ENCODE assay signal across 5 worm cellular contexts in genomic region chrII:8914654-8915053, ce11.
TF ChIP-seq lines count a peak whose summit lies in the region.

No protein-coding gene starts in this region.

TF ChIP-seq in whole organism, L1 larva, 84 proteins besides CTCF, POLR2A, EP300 and RAD21:
- no peak for TF ChIP-seq ceh-90 (tag; optimal IDR thresholded peaks at IDR 0.05; lab: Kevin White, UChicago)
- TF ChIP-seq lin-35 (GFP tag; optimal IDR thresholded peaks at IDR 0.05; lab: Kevin White, UChicago): no peak
- peak; percentile 37 for TF ChIP-seq lin-14 (GFP tag; optimal IDR thresholded peaks at IDR 0.05; lab: Kevin White, UChicago)
- TF ChIP-seq elt-2 (tag; optimal IDR thresholded peaks at IDR 0.05; lab: Kevin White, UChicago): peak; percentile 10
- TF ChIP-seq ceh-88 (GFP tag; IDR thresholded peaks at IDR 0.05; lab: Robert Waterston, UW): no peak
- TF ChIP-seq fkh-10 (GFP tag; optimal IDR thresholded peaks at IDR 0.05; lab: Kevin White, UChicago): no peak
- TF ChIP-seq fkh-8 (tag; optimal IDR thresholded peaks at IDR 0.05; lab: Kevin White, UChicago): peak; percentile 6
- no peak for TF ChIP-seq Y116A8C.19 (tag; optimal IDR thresholded peaks at IDR 0.05; lab: Kevin White, UChicago; ENCODE audit: borderline replicate concordance)

TF ChIP-seq in whole organism, L2 larva, 48 proteins besides CTCF, POLR2A, EP300 and RAD21:
- TF ChIP-seq C34F6.9 (tag; optimal IDR thresholded peaks at IDR 0.05; lab: Kevin White, UChicago) (no peak), unc-55 (GFP tag; optimal IDR thresholded peaks at IDR 0.05; lab: Kevin White, UChicago) (no peak), mab-5 (tag; optimal IDR thresholded peaks at IDR 0.05; lab: Kevin White, UChicago) (no peak), fos-1 (tag; optimal IDR thresholded peaks at IDR 0.05; lab: Kevin White, UChicago) (peak; percentile 33), ztf-1 (GFP tag; conservative IDR thresholded peaks at IDR 0.05; lab: Robert Waterston, UW) (no peak)

TF ChIP-seq in whole organism, L3 larva, 47 proteins besides CTCF, POLR2A, EP300 and RAD21:
- TF ChIP-seq elt-2 (tag; optimal IDR thresholded peaks at IDR 0.05; lab: Kevin White, UChicago) (peak; percentile 8), egl-27 (tag; optimal IDR thresholded peaks at IDR 0.05; lab: Kevin White, UChicago) (no peak)

TF ChIP-seq in whole organism, L4 larva, 104 proteins besides CTCF, POLR2A, EP300 and RAD21:
- TF ChIP-seq skn-1 (tag; optimal IDR thresholded peaks at IDR 0.05; lab: Kevin White, UChicago): no peak
- TF ChIP-seq nhr-25 (tag; optimal IDR thresholded peaks at IDR 0.05; lab: Kevin White, UChicago; ENCODE audit: borderline replicate concordance, insufficient read depth): no peak
- peak; percentile 15 for TF ChIP-seq dve-1 (tag; optimal IDR thresholded peaks at IDR 0.05; lab: Kevin White, UChicago; ENCODE audit: insufficient read depth)
- TF ChIP-seq dpl-1 (GFP tag; optimal IDR thresholded peaks at IDR 0.05; lab: Kevin White, UChicago): no peak
- TF ChIP-seq daf-19 (GFP tag; conservative IDR thresholded peaks at IDR 0.05; lab: Robert Waterston, UW): no peak
- peak; percentile 47; the same call in 1 of the 2 replicates for TF ChIP-seq tra-1 (GFP tag; IDR thresholded peaks at IDR 0.05; lab: Robert Waterston, UW)
- TF ChIP-seq dmd-6 (GFP tag; IDR thresholded peaks at IDR 0.05; lab: Robert Waterston, UW): peak; percentile 89
- no peak for TF ChIP-seq ces-1 (GFP tag; optimal IDR thresholded peaks at IDR 0.05; lab: Kevin White, UChicago)
- no peak for TF ChIP-seq F26F4.8 (GFP tag; conservative IDR thresholded peaks at IDR 0.05; lab: Robert Waterston, UW)
- TF ChIP-seq ceh-20 (GFP tag; IDR thresholded peaks at IDR 0.05; lab: Robert Waterston, UW): peak; percentile 68; the same call in 1 of the 2 replicates

TF ChIP-seq in whole organism, young adult, 124 proteins besides CTCF, POLR2A, EP300 and RAD21:
- TF ChIP-seq nhr-80 (tag; optimal IDR thresholded peaks at IDR 0.05; lab: Kevin White, UChicago) (peak; percentile 49), C17E4.6 (GFP tag; IDR thresholded peaks at IDR 0.05; lab: Robert Waterston, UW) (no peak)
